Worm (Caenorhabditis elegans) whole organism, L3 larva: ENCODE measurements around the gene F43C11.12.

Source experiments
- R02D3.7 ChIP-seq: fragments of 150-350 bp; optimal IDR thresholded peaks from 2 replicates; lab custom pipeline; 2014; ENCODE audit warnings: missing biosample characterization, missing genetic modification characterization
- ZK546.5 ChIP-seq: sonication (generic microtip); optimal IDR thresholded peaks from 2 replicates; lab custom pipeline; 2017; ENCODE audit warnings: missing biosample characterization, missing genetic modification characterization
- aly-2 ChIP-seq: fragments of 150-350 bp; optimal IDR thresholded peaks from 2 replicates; lab custom pipeline; 2014; ENCODE audit warnings: missing biosample characterization, missing genetic modification characterization
- ama-1 ChIP-seq: fragments of 150-350 bp; optimal IDR thresholded peaks from 2 replicates; lab custom pipeline; 2018
- ceh-16 ChIP-seq: sonication (generic microtip); optimal IDR thresholded peaks from 2 replicates; lab custom pipeline; 2017; ENCODE audit warnings: missing biosample characterization, missing genetic modification characterization
- ceh-28 ChIP-seq: fragments of 150-350 bp; optimal IDR thresholded peaks from 2 replicates; lab custom pipeline; 2014; ENCODE audit warnings: missing biosample characterization, missing genetic modification reagents, missing genetic modification characterization
- ceh-9 ChIP-seq: sonication (generic microtip); optimal IDR thresholded peaks from 2 replicates; lab custom pipeline; 2018; ENCODE audit warnings: missing biosample characterization, missing genetic modification characterization
- daf-12 ChIP-seq: fragments of 150-350 bp; optimal IDR thresholded peaks from 2 replicates; lab custom pipeline; 2014; ENCODE audit warnings: missing biosample characterization, missing genetic modification reagents, missing genetic modification characterization
- egl-27 ChIP-seq: sonication (generic microtip); optimal IDR thresholded peaks from 4 replicates; lab custom pipeline; 2017; ENCODE audit warnings: missing biosample characterization, missing genetic modification reagents, missing genetic modification characterization
- elt-2 ChIP-seq: sonication (generic microtip); optimal IDR thresholded peaks from 2 replicates; lab custom pipeline; 2016; ENCODE audit warnings: missing genetic modification reagents, mild to moderate bottlenecking, missing genetic modification characterization, missing compliant biosample characterization
- fkh-10 ChIP-seq: sonication (generic microtip); optimal IDR thresholded peaks from 2 replicates; lab custom pipeline; 2017; ENCODE audit warnings: missing biosample characterization, missing genetic modification reagents, missing genetic modification characterization
- fkh-2 ChIP-seq: fragments of 150-350 bp; optimal IDR thresholded peaks from 2 replicates; lab custom pipeline; 2014; ENCODE audit warnings: missing biosample characterization, missing genetic modification reagents, missing genetic modification characterization
- fos-1 ChIP-seq: fragments of 150-350 bp; optimal IDR thresholded peaks from 2 replicates; lab custom pipeline; 2014; ENCODE audit warnings: missing biosample characterization, missing genetic modification characterization
- hmg-11 ChIP-seq: sonication (generic microtip); optimal IDR thresholded peaks from 2 replicates; lab custom pipeline; 2016; ENCODE audit warnings: missing genetic modification characterization, missing compliant biosample characterization
- jun-1 ChIP-seq: fragments of 150-350 bp; optimal IDR thresholded peaks from 2 replicates; lab custom pipeline; 2014; ENCODE audit warnings: missing biosample characterization, missing genetic modification reagents, missing genetic modification characterization
- lin-15B ChIP-seq: fragments of 150-350 bp; optimal IDR thresholded peaks from 2 replicates; lab custom pipeline; 2014; ENCODE audit warnings: missing biosample characterization, missing genetic modification characterization
- lin-39 ChIP-seq: fragments of 150-350 bp; optimal IDR thresholded peaks from 2 replicates; lab custom pipeline; 2018; ENCODE audit warnings: missing biosample characterization, missing genetic modification reagents, missing genetic modification characterization
- lsy-12 ChIP-seq: sonication (generic microtip); optimal IDR thresholded peaks from 2 replicates; lab custom pipeline; 2016; ENCODE audit warnings: mild to moderate bottlenecking, missing genetic modification characterization, missing compliant biosample characterization
- mdl-1 ChIP-seq: fragments of 150-350 bp; optimal IDR thresholded peaks from 2 replicates; lab custom pipeline; 2014; ENCODE audit warnings: missing biosample characterization, missing genetic modification characterization
- nfya-1 ChIP-seq: sonication (generic microtip); optimal IDR thresholded peaks from 2 replicates; lab custom pipeline; 2017; ENCODE audit warnings: missing genetic modification characterization, mild to moderate bottlenecking, missing compliant biosample characterization, antibody characterized with exemption, moderate library complexity; ENCODE audit not compliant: insufficient read depth
- nhr-11 ChIP-seq: fragments of 150-350 bp; optimal IDR thresholded peaks from 2 replicates; lab custom pipeline; 2014; ENCODE audit warnings: missing biosample characterization, missing genetic modification characterization
- nhr-23 ChIP-seq: fragments of 150-350 bp; optimal IDR thresholded peaks from 2 replicates; lab custom pipeline; 2014; ENCODE audit warnings: missing biosample characterization, missing genetic modification reagents, missing genetic modification characterization
- nhr-237 ChIP-seq: fragments of 150-350 bp; optimal IDR thresholded peaks from 2 replicates; lab custom pipeline; 2014; ENCODE audit warnings: missing biosample characterization, missing genetic modification characterization
- nhr-25 ChIP-seq: sonication (generic microtip); optimal IDR thresholded peaks from 2 replicates; lab custom pipeline; 2017; ENCODE audit warnings: missing biosample characterization, missing genetic modification characterization
- nhr-28 ChIP-seq: fragments of 150-350 bp; optimal IDR thresholded peaks from 2 replicates; lab custom pipeline; 2014; ENCODE audit warnings: missing biosample characterization, missing genetic modification characterization
- nhr-43 ChIP-seq: sonication (generic microtip); optimal IDR thresholded peaks from 2 replicates; lab custom pipeline; 2016; ENCODE audit warnings: mild to moderate bottlenecking, missing genetic modification characterization, missing compliant biosample characterization; ENCODE audit not compliant: poor library complexity, severe bottlenecking
- nhr-67 ChIP-seq: fragments of 150-350 bp; optimal IDR thresholded peaks from 2 replicates; lab custom pipeline; 2014; ENCODE audit warnings: missing biosample characterization, missing genetic modification characterization
- nhr-77 ChIP-seq: fragments of 150-350 bp; optimal IDR thresholded peaks from 2 replicates; lab custom pipeline; 2014; ENCODE audit warnings: missing biosample characterization, missing genetic modification characterization
- pha-4 ChIP-seq: fragments of 150-350 bp; optimal IDR thresholded peaks from 2 replicates; lab custom pipeline; 2014; ENCODE audit warnings: missing biosample characterization, missing genetic modification reagents, missing genetic modification characterization
- pqm-1 ChIP-seq: fragments of 150-350 bp; optimal IDR thresholded peaks from 2 replicates; lab custom pipeline; 2017; ENCODE audit warnings: missing biosample characterization, missing genetic modification characterization, inconsistent platforms
- sea-2 ChIP-seq: fragments of 150-350 bp; sonication (generic microtip); optimal IDR thresholded peaks from 4 replicates; lab custom pipeline; 2014; ENCODE audit warnings: missing biosample characterization, missing genetic modification reagents, missing genetic modification characterization
- snpc-4 ChIP-seq: fragments of 150-350 bp; optimal IDR thresholded peaks from 2 replicates; lab custom pipeline; 2014; ENCODE audit warnings: missing biosample characterization, missing genetic modification characterization
- tbx-2 ChIP-seq: sonication (generic microtip); optimal IDR thresholded peaks from 2 replicates; lab custom pipeline; 2016; ENCODE audit warnings: mild to moderate bottlenecking, missing genetic modification characterization, missing compliant biosample characterization
- unc-39 ChIP-seq: sonication (generic microtip); optimal IDR thresholded peaks from 4 replicates; lab custom pipeline; 2017; ENCODE audit warnings: missing biosample characterization, missing genetic modification characterization
- zag-1 ChIP-seq: fragments of 150-350 bp; optimal IDR thresholded peaks from 2 replicates; lab custom pipeline; 2014; ENCODE audit warnings: missing biosample characterization, missing genetic modification characterization
- ztf-4 ChIP-seq: fragments of 150-350 bp; optimal IDR thresholded peaks from 2 replicates; lab custom pipeline; 2014; ENCODE audit warnings: missing biosample characterization, missing genetic modification characterization

Gene F43C11.12

ce11 chrII:2383334-2383733 is 16.8 kb upstream of the F43C11.12 start, which contains the start of gene F16G10.8:
TSS of gene F16G10.8 (minus strand) at chrII:2383434.
- TF ChIP-seq zag-1 (tag; lab: Kevin White, UChicago) (no peak), egl-27 (tag; lab: Kevin White, UChicago) (no peak), aly-2 (no peak), ceh-9 (no peak), fkh-10 (GFP tag; lab: Kevin White, UChicago) (no peak), daf-12 (tag; lab: Kevin White, UChicago) (no peak), tbx-2 (tag; lab: Kevin White, UChicago) (no peak), nhr-43 (no peak), hmg-11 (tag; lab: Kevin White, UChicago) (no peak), lsy-12 (tag; lab: Kevin White, UChicago) (no peak), lin-39 (no peak), nhr-23 (tag; lab: Kevin White, UChicago) (no peak), unc-39 (tag; lab: Kevin White, UChicago) (no peak)

DNA sequence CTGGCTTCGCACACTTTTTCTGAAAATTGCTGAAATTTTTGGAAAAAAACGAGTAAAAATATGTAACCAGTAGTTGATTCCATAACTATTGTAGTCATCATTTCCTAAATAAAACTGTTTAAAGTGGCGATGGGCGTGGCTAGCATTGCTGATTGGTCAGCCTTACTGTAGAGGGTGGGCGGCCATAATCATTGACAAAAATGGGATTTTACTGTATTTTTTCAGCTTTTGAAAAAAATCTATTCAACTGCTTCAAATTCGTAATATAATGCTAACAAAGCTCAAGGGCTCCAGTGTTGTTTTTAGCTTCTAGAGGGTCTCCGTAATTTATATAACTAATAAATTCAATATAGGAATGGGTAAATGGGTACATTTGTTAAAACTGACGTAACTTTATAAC is 13.7 kb upstream of the F43C11.12 start, which contains the start of gene F16G10.7:
TSS of gene F16G10.7 (minus strand) at position 101 of the 400 bp plus-strand sequence.
- TF ChIP-seq nfya-1 (tag; lab: Kevin White, UChicago) (peak; percentile 38), unc-39 (tag; lab: Kevin White, UChicago) (no peak), tbx-2 (tag; lab: Kevin White, UChicago) (no peak), nhr-237 (tag; lab: Kevin White, UChicago) (no peak)

DNA sequence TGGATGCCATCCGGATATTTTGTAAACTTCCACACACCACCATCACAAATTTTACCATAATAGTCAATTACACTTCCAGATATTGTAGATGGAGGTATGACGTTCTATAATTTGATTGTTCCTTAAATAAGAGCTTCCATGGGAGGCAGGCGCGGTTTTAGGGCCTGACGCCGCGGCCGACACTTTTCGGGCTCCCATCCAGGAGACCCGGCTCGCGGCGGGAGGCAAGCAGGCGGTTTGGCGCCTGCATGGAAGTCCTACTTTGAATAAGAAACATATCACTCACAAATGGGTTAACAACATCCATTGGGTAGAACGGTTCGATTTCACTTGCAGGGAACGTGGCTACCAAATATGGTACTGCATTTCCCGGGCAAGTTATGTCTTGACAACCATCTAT is 13.2 kb upstream of the F43C11.12 start:
- no peak for TF ChIP-seq pha-4 (tag; lab: Kevin White, UChicago)
- TF ChIP-seq nhr-25, result no peak
- no peak for TF ChIP-seq lin-15B (tag; lab: Kevin White, UChicago)
- TF ChIP-seq aly-2, result no peak
- no peak for TF ChIP-seq nhr-237 (tag; lab: Kevin White, UChicago)
- no peak for TF ChIP-seq lin-39
- no peak for TF ChIP-seq nhr-11 (tag; lab: Kevin White, UChicago)
- no peak for TF ChIP-seq ceh-16 (tag; lab: Kevin White, UChicago)
- no peak for TF ChIP-seq mdl-1
- no peak for TF ChIP-seq fkh-2 (tag; lab: Kevin White, UChicago)
- TF ChIP-seq fos-1, result no peak
- no peak for TF ChIP-seq R02D3.7 (tag; lab: Kevin White, UChicago)
- TF ChIP-seq nfya-1 (tag; lab: Kevin White, UChicago), result no peak
- no peak for TF ChIP-seq ztf-4
- TF ChIP-seq hmg-11 (tag; lab: Kevin White, UChicago), result no peak
- TF ChIP-seq nhr-77 (tag; lab: Kevin White, UChicago), result no peak
- TF ChIP-seq ceh-9, result no peak

ce11 chrII:2378465-2379009 is 12.0 kb upstream of the F43C11.12 start:
- TF ChIP-seq ama-1 (lab: Kevin White, UChicago), result no peak
- peak; percentile 80 for TF ChIP-seq fos-1
- peak; percentile 99 for TF ChIP-seq jun-1 (tag; lab: Kevin White, UChicago)
- TF ChIP-seq ceh-28, result peak; percentile 5
- TF ChIP-seq ZK546.5 (tag; lab: Kevin White, UChicago), result no peak
- no peak for TF ChIP-seq nhr-77 (tag; lab: Kevin White, UChicago)
- TF ChIP-seq lsy-12 (tag; lab: Kevin White, UChicago), result peak; percentile 91
- no peak for TF ChIP-seq tbx-2 (tag; lab: Kevin White, UChicago)
- no peak for TF ChIP-seq nhr-67
- no peak for TF ChIP-seq nhr-28
- no peak for TF ChIP-seq daf-12 (tag; lab: Kevin White, UChicago)
- TF ChIP-seq elt-2 (tag; lab: Kevin White, UChicago), result peak; percentile 100
- TF ChIP-seq pha-4 (tag; lab: Kevin White, UChicago), result peak; percentile 79
- no peak for TF ChIP-seq sea-2 (GFP tag; lab: Kevin White, UChicago)
- peak; percentile 98 for TF ChIP-seq pqm-1
- no peak for TF ChIP-seq aly-2
- peak; percentile 93 for TF ChIP-seq egl-27 (tag; lab: Kevin White, UChicago)

DNA sequence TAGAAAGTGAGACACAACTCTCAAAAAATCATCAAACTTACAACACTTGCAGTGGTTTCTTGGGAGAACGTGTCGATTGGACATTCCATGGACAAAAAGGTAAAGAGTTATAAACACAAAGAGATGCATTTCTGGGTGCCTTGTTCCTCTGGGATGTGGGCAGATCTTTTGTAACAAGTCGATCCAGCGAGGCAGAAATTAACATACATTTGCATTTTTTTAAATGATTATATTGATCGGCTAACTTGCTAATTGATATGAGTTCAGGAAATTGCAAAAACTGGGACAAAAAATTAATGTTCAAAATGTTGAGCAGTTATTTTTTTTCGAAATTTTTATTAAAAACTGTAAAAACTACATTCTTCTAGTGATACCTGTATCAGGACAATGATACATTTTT is 11.2 kb upstream of the F43C11.12 start, which contains the start of gene F16G10.6:
TSS of gene F16G10.6 (minus strand) at position 101 of the 400 bp plus-strand sequence.
- TF ChIP-seq snpc-4 (tag; lab: Kevin White, UChicago), result no peak
- no peak for TF ChIP-seq lsy-12 (tag; lab: Kevin White, UChicago)
- TF ChIP-seq sea-2 (GFP tag; lab: Kevin White, UChicago), result no peak
- TF ChIP-seq nhr-25, result no peak
